Worm (Caenorhabditis elegans): Measurements from ENCODE around the gene E02H4.5.

ce11 chrX:14263473-14263872, 8.5 kb upstream of the E02H4.5 start, which contains the start of gene E02H4.8:
- TF ChIP-seq ces-1 (GFP tag; optimal IDR thresholded peaks at IDR 0.05): no peak
- TF ChIP-seq mep-1 (tag; optimal IDR thresholded peaks at IDR 0.05): no peak
- TF ChIP-seq jun-1 (tag; optimal IDR thresholded peaks at IDR 0.05): no peak
- TF ChIP-seq ama-1 (optimal IDR thresholded peaks at IDR 0.05): no peak
- no peak for TF ChIP-seq snpc-4 (tag; optimal IDR thresholded peaks at IDR 0.05)
- no peak for TF ChIP-seq fos-1 (tag; optimal IDR thresholded peaks at IDR 0.05)
- TF ChIP-seq alr-1 (tag; optimal IDR thresholded peaks at IDR 0.05; ENCODE audit: borderline replicate concordance): no peak
- no peak for TF ChIP-seq nhr-237 (tag; optimal IDR thresholded peaks at IDR 0.05)
- TF ChIP-seq nhr-77 (tag; optimal IDR thresholded peaks at IDR 0.05): no peak
- no peak for TF ChIP-seq elt-2 (tag; optimal IDR thresholded peaks at IDR 0.05)
- no peak for TF ChIP-seq nhr-90 (tag; optimal IDR thresholded peaks at IDR 0.05; ENCODE audit: poor library complexity)
- TF ChIP-seq lin-15B (tag; optimal IDR thresholded peaks at IDR 0.05): no peak

All from whole organism, L1 larva.